Worm (Caenorhabditis elegans) whole organism, mixed stage, embryonic: ENCODE measurements around the gene bgnt-1.3.

Experiments
- blmp-1 ChIP-seq: fragments of 150-350 bp; optimal IDR thresholded peaks from 2 replicates; lab custom pipeline; 2014; ENCODE audit warnings: missing biosample characterization, missing genetic modification characterization
- ces-1 ChIP-seq: fragments of 150-350 bp; optimal IDR thresholded peaks from 2 replicates; lab custom pipeline; 2014; ENCODE audit warnings: missing biosample characterization, missing genetic modification reagents, missing genetic modification characterization
- cnd-1 ChIP-seq: fragments of 200-800 bp; sonication (Bioruptor generic); optimal IDR thresholded peaks from 2 replicates; lab custom pipeline; 2018; ENCODE audit warnings: mild to moderate bottlenecking, missing genetic modification characterization, missing compliant biosample characterization
- elt-1 ChIP-seq: sonication (generic microtip); optimal IDR thresholded peaks from 2 replicates; lab custom pipeline; 2017; ENCODE audit warnings: missing genetic modification characterization, mild to moderate bottlenecking, missing compliant biosample characterization, antibody characterized with exemption, moderate library complexity, borderline replicate concordance; ENCODE audit not compliant: insufficient read depth
- hlh-1 ChIP-seq: fragments of 150-350 bp; optimal IDR thresholded peaks from 2 replicates; lab custom pipeline; 2014; ENCODE audit warnings: missing biosample characterization, missing genetic modification reagents, missing genetic modification characterization
- nhr-76 ChIP-seq: sonication (generic microtip); optimal IDR thresholded peaks from 2 replicates; lab custom pipeline; 2017; ENCODE audit warnings: missing biosample characterization, missing genetic modification characterization
- pha-4 ChIP-seq: fragments of 150-350 bp; optimal IDR thresholded peaks from 2 replicates; lab custom pipeline; 2018; ENCODE audit warnings: missing biosample characterization, missing genetic modification reagents, missing genetic modification characterization
- sem-2 ChIP-seq: fragments of 200-800 bp; sonication (Bioruptor generic); optimal IDR thresholded peaks from 2 replicates; lab custom pipeline; 2018; ENCODE audit warnings: mild to moderate bottlenecking, missing genetic modification characterization, missing compliant biosample characterization
- snpc-4 ChIP-seq: fragments of 150-350 bp; optimal IDR thresholded peaks from 2 replicates; lab custom pipeline; 2014; ENCODE audit warnings: missing biosample characterization, missing genetic modification characterization
- sptf-1 ChIP-seq: sonication (generic microtip); optimal IDR thresholded peaks from 2 replicates; lab custom pipeline; 2017; ENCODE audit warnings: mild to moderate bottlenecking, missing genetic modification characterization, moderate library complexity, missing compliant biosample characterization
- tbx-8 ChIP-seq: fragments of 200-800 bp; sonication (Bioruptor generic); optimal IDR thresholded peaks from 2 replicates; lab custom pipeline; 2018; ENCODE audit warnings: mild to moderate bottlenecking, missing genetic modification characterization, moderate library complexity, missing compliant biosample characterization

DNA sequence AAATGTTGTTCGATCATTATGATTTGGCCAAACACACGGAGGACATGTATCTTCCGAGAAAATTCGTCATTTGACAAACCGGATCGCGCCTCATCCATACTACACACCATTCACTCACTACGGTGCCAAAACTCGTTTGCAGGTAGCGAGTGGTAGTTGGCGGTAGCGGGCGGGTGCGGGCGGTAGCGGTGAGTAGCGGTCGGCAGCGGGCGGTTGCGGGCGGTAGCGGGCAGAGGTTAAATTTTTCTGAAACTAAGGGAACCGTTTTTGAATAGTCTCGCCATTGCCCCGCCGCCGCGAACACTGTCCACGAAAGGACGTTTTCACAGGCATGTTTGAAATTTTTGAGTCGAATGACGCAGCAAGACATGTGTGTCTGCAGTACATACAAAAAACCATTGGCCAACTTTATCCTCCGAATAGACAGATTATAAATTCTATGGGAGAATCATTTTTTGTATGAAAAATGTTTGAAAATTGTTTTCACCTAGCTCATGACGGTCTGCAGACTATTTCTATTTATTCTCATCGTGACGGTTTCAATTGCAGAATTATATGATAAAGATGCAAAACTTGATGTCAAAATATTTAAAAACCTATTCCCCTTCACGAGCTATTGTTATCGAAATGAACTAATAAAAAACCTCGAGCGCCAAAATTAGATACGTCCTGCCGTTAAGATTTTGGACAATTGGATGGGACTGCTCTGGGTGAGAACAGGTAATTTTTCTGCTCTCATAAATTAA, 45.9 kb downstream of the bgnt-1.3 start, which contains the start of gene F11A5.16:
- TF ChIP-seq ces-1 (GFP tag; lab: Kevin White, UChicago), result no peak
- TF ChIP-seq snpc-4 (tag; lab: Kevin White, UChicago), result no peak
- TF ChIP-seq tbx-8 (GFP tag; lab: Kevin White, UChicago), result no peak
- no peak for TF ChIP-seq cnd-1 (tag; lab: Kevin White, UChicago)
- no peak for TF ChIP-seq sptf-1 (tag; lab: Kevin White, UChicago)
- TF ChIP-seq sem-2 (GFP tag; lab: Kevin White, UChicago), result no peak
- TF ChIP-seq blmp-1, result no peak
- TF ChIP-seq pha-4, result no peak
- TF ChIP-seq hlh-1 (tag; lab: Kevin White, UChicago), result no peak
- no peak for TF ChIP-seq nhr-76 (tag; lab: Kevin White, UChicago)
- no peak for TF ChIP-seq elt-1 (tag; lab: Kevin White, UChicago)
